Worm (Caenorhabditis elegans) whole organism, L4 larva: Measurements from ENCODE around the gene F08G5.3.

Experiments used
- D1046.2 ChIP-seq: fragments of 200-800 bp; sonication (Bioruptor generic); IDR thresholded peaks from 2 replicates; pipeline ENCODE4 v1.3.6; 2022; ENCODE audit warnings: missing genetic modification characterization, missing compliant biosample characterization
- R02D3.7 ChIP-seq: fragments of 150-350 bp; sonication (generic microtip); optimal IDR thresholded peaks from 3 replicates; lab custom pipeline; 2014; ENCODE audit warnings: missing biosample characterization, missing genetic modification characterization
- T20F7.1 ChIP-seq: fragments of 200-800 bp; sonication (Bioruptor generic); optimal IDR thresholded peaks from 2 replicates; lab custom pipeline; 2018; ENCODE audit warnings: mild to moderate bottlenecking, missing genetic modification characterization, missing compliant biosample characterization
- aha-1 ChIP-seq: fragments of 150-350 bp; peaks from one replicate; lab custom pipeline; 2014; ENCODE audit warnings: missing biosample characterization, missing genetic modification characterization
- aly-2 ChIP-seq: sonication (generic microtip); optimal IDR thresholded peaks from 2 replicates; lab custom pipeline; 2018; ENCODE audit warnings: missing biosample characterization, missing genetic modification characterization
- ama-1 ChIP-seq: fragments of 150-350 bp; optimal IDR thresholded peaks from 2 replicates; lab custom pipeline; 2014; ENCODE audit warnings: inconsistent platforms, mixed read lengths
- ceh-20 ChIP-seq: fragments of 200-800 bp; sonication (Bioruptor generic); IDR thresholded peaks from 2 replicates; pipeline ENCODE4 v1.3.6; 2022; ENCODE audit warnings: missing genetic modification reagents, missing genetic modification characterization, missing compliant biosample characterization
- ces-1 ChIP-seq: fragments of 150-350 bp; sonication (generic microtip); optimal IDR thresholded peaks from 4 replicates; lab custom pipeline; 2014; ENCODE audit warnings: missing biosample characterization, missing genetic modification reagents, missing genetic modification characterization
- ctbp-1 ChIP-seq: fragments of 200-800 bp; sonication (Bioruptor generic); IDR thresholded peaks from 2 replicates; pipeline ENCODE4 v1.3.6; 2022; ENCODE audit warnings: missing genetic modification reagents, missing genetic modification characterization, missing compliant biosample characterization
- daf-16 ChIP-seq, 3 experiments: sonication (generic microtip); optimal IDR thresholded peaks; 2 replicates each; lab custom pipeline; 2016 to 2017; ENCODE audit warnings: missing genetic modification characterization in 3 of 3, missing genetic modification reagents in 3 of 3, mild to moderate bottlenecking in 2 of 3, missing compliant biosample characterization in 2 of 3, missing biosample characterization in 1 of 3, moderate library complexity in 1 of 3
- daf-19 ChIP-seq: fragments of 200-800 bp; sonication (Bioruptor generic); conservative IDR thresholded peaks from 2 replicates; pipeline ENCODE4 v1.3.6; 2022; ENCODE audit warnings: missing genetic modification characterization, missing compliant biosample characterization
- daf-8 ChIP-seq: fragments of 200-800 bp; sonication (Bioruptor generic); IDR thresholded peaks from 2 replicates; pipeline ENCODE4 v1.3.6; 2022; ENCODE audit warnings: missing genetic modification characterization, missing compliant biosample characterization
- dpl-1 ChIP-seq: fragments of 150-350 bp; optimal IDR thresholded peaks from 2 replicates; lab custom pipeline; 2014; ENCODE audit warnings: missing biosample characterization, missing genetic modification reagents, missing genetic modification characterization
- dve-1 ChIP-seq: sonication (generic microtip); optimal IDR thresholded peaks from 2 replicates; lab custom pipeline; 2017; ENCODE audit warnings: antibody characterized with exemption, mild to moderate bottlenecking, missing genetic modification characterization, missing compliant biosample characterization; ENCODE audit not compliant: insufficient read depth
- fkh-10 ChIP-seq: fragments of 150-350 bp; optimal IDR thresholded peaks from 2 replicates; lab custom pipeline; 2014; ENCODE audit warnings: missing biosample characterization, missing genetic modification reagents, missing genetic modification characterization
- gei-8 ChIP-seq: fragments of 200-800 bp; sonication (Bioruptor generic); optimal IDR thresholded peaks from 2 replicates; lab custom pipeline; 2018; ENCODE audit warnings: mild to moderate bottlenecking, missing genetic modification characterization, missing compliant biosample characterization
- hlh-11 ChIP-seq: fragments of 200-800 bp; sonication (Bioruptor generic); optimal IDR thresholded peaks from 2 replicates; lab custom pipeline; 2018; ENCODE audit warnings: mild to moderate bottlenecking, missing genetic modification characterization, missing compliant biosample characterization
- jun-1 ChIP-seq: fragments of 150-350 bp; optimal IDR thresholded peaks from 2 replicates; lab custom pipeline; 2014; ENCODE audit warnings: missing biosample characterization, missing genetic modification reagents, missing genetic modification characterization
- lin-1 ChIP-seq: fragments of 200-800 bp; sonication (Bioruptor generic); IDR thresholded peaks from 2 replicates; pipeline ENCODE4 v1.3.6; 2022; ENCODE audit warnings: missing genetic modification reagents, missing genetic modification characterization, missing compliant biosample characterization
- lin-13 ChIP-seq: fragments of 150-350 bp; optimal IDR thresholded peaks from 2 replicates; lab custom pipeline; 2014; ENCODE audit warnings: missing biosample characterization, missing genetic modification reagents, missing genetic modification characterization
- lin-15B ChIP-seq: fragments of 150-350 bp; sonication (generic microtip); optimal IDR thresholded peaks from 3 replicates; lab custom pipeline; 2014; ENCODE audit warnings: missing biosample characterization, missing genetic modification characterization
- lin-39 ChIP-seq: fragments of 150-350 bp; optimal IDR thresholded peaks from 2 replicates; lab custom pipeline; 2014; ENCODE audit warnings: missing biosample characterization, missing genetic modification reagents, missing genetic modification characterization
- madf-5 ChIP-seq, 2 experiments: fragments of 200-800 bp; sonication (Bioruptor generic); IDR thresholded peaks; 2 replicates each; pipeline ENCODE4 v1.3.6; 2022; ENCODE audit warnings: missing compliant biosample characterization in 2 of 2, missing genetic modification characterization in 2 of 2
- mep-1 ChIP-seq: fragments of 150-350 bp; sonication (generic microtip); optimal IDR thresholded peaks from 3 replicates; lab custom pipeline; 2014; ENCODE audit warnings: missing biosample characterization, missing genetic modification characterization
- mes-2 ChIP-seq: sonication (generic microtip); optimal IDR thresholded peaks from 2 replicates; lab custom pipeline; 2016; ENCODE audit warnings: missing genotype, mild to moderate bottlenecking, missing genetic modification characterization, missing compliant biosample characterization; ENCODE audit not compliant: poor library complexity, severe bottlenecking
- nhr-28 ChIP-seq: fragments of 150-350 bp; optimal IDR thresholded peaks from 2 replicates; lab custom pipeline; 2014; ENCODE audit warnings: missing biosample characterization, missing genetic modification characterization
- nhr-77 ChIP-seq: fragments of 150-350 bp; optimal IDR thresholded peaks from 2 replicates; lab custom pipeline; 2014; ENCODE audit warnings: missing biosample characterization, missing genetic modification characterization
- php-3 ChIP-seq: fragments of 200-800 bp; sonication (Bioruptor generic); IDR thresholded peaks from 2 replicates; pipeline ENCODE4 v1.3.6; 2022; ENCODE audit warnings: missing genetic modification reagents, missing genetic modification characterization, missing compliant biosample characterization
- pqm-1 ChIP-seq: sonication (generic microtip); optimal IDR thresholded peaks from 2 replicates; lab custom pipeline; 2017; ENCODE audit warnings: missing biosample characterization, missing genetic modification characterization
- saeg-2 ChIP-seq: fragments of 200-800 bp; sonication (Bioruptor generic); IDR thresholded peaks from 2 replicates; pipeline ENCODE4 v1.3.6; 2022; ENCODE audit warnings: missing genetic modification reagents, missing genetic modification characterization, missing compliant biosample characterization
- set-16 ChIP-seq: fragments of 200-800 bp; sonication (Bioruptor generic); IDR thresholded peaks from 2 replicates; pipeline ENCODE4 v1.3.6; 2022; ENCODE audit warnings: missing genetic modification reagents, missing genetic modification characterization, missing compliant biosample characterization
- snpc-4 ChIP-seq: fragments of 150-350 bp; optimal IDR thresholded peaks from 2 replicates; lab custom pipeline; 2014; ENCODE audit warnings: missing biosample characterization, missing genetic modification characterization
- unc-62 ChIP-seq, 3 experiments: fragments of 150-350 bp in 1 of 3; sonication (generic microtip); optimal IDR thresholded peaks in 2 of 3; peaks in 1 of 3; 1 replicate in 1 of 3; 2 replicates in 2 of 3; lab custom pipeline; 2014 to 2017; ENCODE audit warnings: missing biosample characterization in 3 of 3, missing genetic modification characterization in 3 of 3, missing genetic modification reagents in 3 of 3, missing genotype in 1 of 3
- vab-7 ChIP-seq: fragments of 200-800 bp; sonication (Bioruptor generic); IDR thresholded peaks from 2 replicates; pipeline ENCODE4 v1.3.6; 2022; ENCODE audit warnings: missing genetic modification reagents, missing genetic modification characterization, missing compliant biosample characterization
- zag-1 ChIP-seq: fragments of 150-350 bp; optimal IDR thresholded peaks from 2 replicates; lab custom pipeline; 2014; ENCODE audit warnings: missing biosample characterization, missing genetic modification characterization
- ztf-11 ChIP-seq: fragments of 150-350 bp; optimal IDR thresholded peaks from 2 replicates; lab custom pipeline; 2014; ENCODE audit warnings: missing biosample characterization, missing genetic modification characterization

F08G5.3 gene

ce11 chrIV:12443936-12444335, 26.6 kb upstream of the F08G5.3 start, which contains the start of gene C25G4.2:
Gene C25G4.2 (minus strand): TSS chrIV:12444035.
- no peak for TF ChIP-seq aly-2
- no peak for TF ChIP-seq R02D3.7 (tag; lab: Kevin White, UChicago)
- peak; percentile 96 for TF ChIP-seq aha-1 (tag; lab: Kevin White, UChicago)
- TF ChIP-seq, all 104 proteins: peak for 1

DNA sequence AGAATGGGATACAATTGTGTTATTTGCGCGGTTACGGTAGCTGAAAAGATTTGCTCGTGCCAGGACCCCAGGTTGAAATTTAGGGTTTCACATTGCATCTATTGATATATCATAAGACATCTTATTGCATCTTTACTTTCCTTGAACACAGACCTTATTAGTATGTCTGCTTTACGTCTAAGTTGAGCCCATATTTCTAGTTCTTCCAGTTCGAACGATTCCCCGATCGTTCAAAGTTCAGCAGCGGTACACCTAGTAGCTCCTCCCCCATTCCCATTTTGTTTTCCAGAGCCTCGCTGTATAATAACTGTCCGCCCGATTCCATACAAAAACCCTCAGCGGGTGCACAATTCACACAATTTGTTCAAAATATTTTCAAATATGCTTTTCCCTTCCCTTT, 24.3 kb upstream of the F08G5.3 start, which contains the start of gene C25G4.17:
TSS of gene C25G4.17 (plus strand) at position 301 of the 400 bp plus-strand sequence.
- no peak for TF ChIP-seq lin-13 (GFP tag; lab: Kevin White, UChicago)
- TF ChIP-seq ctbp-1, result no peak
- no peak for TF ChIP-seq gei-8 (GFP tag; lab: Kevin White, UChicago)
- TF ChIP-seq dpl-1 (GFP tag; lab: Kevin White, UChicago), result no peak
- no peak for TF ChIP-seq zag-1 (tag; lab: Kevin White, UChicago)
- no peak for TF ChIP-seq ceh-20 (GFP tag; lab: Robert Waterston, UW)
- no peak for TF ChIP-seq hlh-11 (tag; lab: Kevin White, UChicago)
- TF ChIP-seq D1046.2, result no peak
- no peak for TF ChIP-seq daf-19 (GFP tag; lab: Robert Waterston, UW)
- no peak for TF ChIP-seq mep-1 (tag; lab: Kevin White, UChicago)
- no peak for TF ChIP-seq ces-1
- TF ChIP-seq set-16 (GFP tag; lab: Robert Waterston, UW), result no peak
- TF ChIP-seq, all 104 proteins: peak for 0

DNA sequence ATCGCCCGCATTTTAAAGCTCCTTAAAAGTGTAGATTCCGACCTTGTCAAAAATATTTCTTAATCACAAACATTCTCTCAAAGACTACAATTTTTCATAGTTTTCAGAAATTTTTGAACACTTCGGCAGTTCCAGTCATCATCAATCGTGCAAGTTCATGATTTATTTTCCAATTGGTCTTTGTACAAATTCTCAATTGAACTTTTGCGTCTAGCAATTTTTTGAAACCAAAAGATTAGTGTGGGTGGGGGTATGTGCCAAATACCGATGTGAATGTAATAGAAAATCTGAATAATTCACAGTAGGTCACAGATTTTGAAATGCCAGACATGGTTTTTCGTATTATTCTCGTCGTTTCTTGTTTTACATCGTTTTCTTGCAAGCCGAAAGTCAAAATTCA, 21.0 kb upstream of the F08G5.3 start, which contains the start of gene clec-185:
TSS of gene clec-185 (plus strand) at position 301 of the 400 bp plus-strand sequence.
- TF ChIP-seq jun-1 (tag; lab: Kevin White, UChicago) (no peak), fkh-10 (GFP tag; lab: Kevin White, UChicago) (no peak), saeg-2 (no peak), ama-1 (lab: Kevin White, UChicago) (no peak), lin-39 (tag; lab: Kevin White, UChicago) (no peak), lin-15B (no peak)

- TF ChIP-seq unc-62 (GFP tag; optimal IDR thresholded peaks at IDR 0.05 in 1 of 2; lab: Kevin White, UChicago) (no peak), unc-62 (tag; optimal IDR thresholded peaks at IDR 0.05; lab: Kevin White, UChicago) (no peak), pqm-1 (peak; percentile 93), madf-5 (GFP tag; IDR thresholded peaks at IDR 0.05; lab: Robert Waterston, UW) (no peak), vab-7 (no peak), php-3 (GFP tag; lab: Robert Waterston, UW) (0 out of 2 replicates have a peak, but pooled peaks have one; percentile 27), snpc-4 (no peak), T20F7.1 (GFP tag; lab: Kevin White, UChicago) (no peak), lin-1 (GFP tag; lab: Robert Waterston, UW) (0 out of 2 replicates have a peak, but pooled peaks have one; percentile 19), daf-8 (GFP tag; lab: Robert Waterston, UW) (no peak), D1046.2 (no peak), daf-16 (GFP tag; optimal IDR thresholded peaks at IDR 0.05; lab: Kevin White, UChicago) (no peak), daf-16 (tag; optimal IDR thresholded peaks at IDR 0.05; lab: Kevin White, UChicago) (peak; percentile 55), nhr-77 (peak; percentile 19), mes-2 (tag; lab: Kevin White, UChicago) (no peak), hlh-11 (tag; lab: Kevin White, UChicago) (peak; percentile 42), nhr-28 (tag; lab: Kevin White, UChicago) (peak; percentile 81), ztf-11 (tag; lab: Kevin White, UChicago) (no peak), dve-1 (tag; lab: Kevin White, UChicago) (no peak)
Observed at ce11 chrIV:12435442-12435841, 18.1 kb upstream of the F08G5.3 start, which contains the start of gene irg-4. Gene irg-4 (plus strand): TSS chrIV:12435833.
